Fruit fly (Drosophila melanogaster) whole organism: ENCODE measurements around the gene HSPBAP1.

Source experiments
- CG8478 ChIP-seq: fragments of >200 bp; optimal IDR thresholded peaks from 2 replicates; lab custom pipeline; 2018; ENCODE audit warnings: inconsistent platforms
- Dll ChIP-seq: fragments of >200 bp; optimal IDR thresholded peaks from 2 replicates; lab custom pipeline; 2017
- EcR ChIP-seq, 2 experiments: fragments of >200 bp; optimal IDR thresholded peaks; 2 replicates each; lab custom pipeline; 2017; ENCODE audit warnings: missing biosample characterization in 2 of 2, missing genetic modification characterization in 2 of 2, missing genetic modification reagents in 2 of 2
- pan ChIP-seq: fragments of >200 bp; optimal IDR thresholded peaks from 2 replicates; lab custom pipeline; 2017
- psq ChIP-seq: fragments of >200 bp; optimal IDR thresholded peaks from 2 replicates; lab custom pipeline; 2017

DNA sequence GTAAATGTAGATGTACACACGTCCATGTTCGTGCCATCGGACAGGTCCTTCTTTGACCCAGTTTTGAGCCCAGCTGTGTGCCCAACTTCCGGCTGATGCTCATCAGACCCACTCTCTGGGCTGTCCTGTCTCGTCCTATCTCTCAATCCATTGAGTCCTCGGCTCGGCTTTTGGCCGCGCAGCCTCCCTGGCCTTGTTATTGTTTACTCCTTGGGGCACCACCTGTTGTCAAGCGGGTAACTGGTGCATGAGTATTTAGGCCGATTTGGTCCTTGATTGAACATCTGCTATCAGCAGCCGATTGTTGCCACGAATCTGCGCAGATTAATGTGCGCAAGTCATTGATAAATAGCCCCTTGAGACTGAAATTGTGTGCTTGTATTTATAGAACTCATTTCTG is 33.6 kb upstream of the HSPBAP1 start:
- TF ChIP-seq psq (lab: Kevin White, UChicago) (no peak), Dll (lab: Kevin White, UChicago) (no peak), CG8478 (lab: Kevin White, UChicago) (no peak), EcR (GFP tag; optimal IDR thresholded peaks at IDR 0.05; lab: Kevin White, UChicago) (no peak), pan (lab: Kevin White, UChicago) (no peak)
